Fruit fly (Drosophila melanogaster) whole organism, embryonic: Measurements from ENCODE around the gene CG43093.

Experiments used
- Antp ChIP-seq: fragments of 200-800 bp; sonication (Bioruptor generic); optimal IDR thresholded peaks from 3 replicates; lab custom pipeline; 2016; ENCODE audit warnings: missing biosample characterization, missing genetic modification characterization
- BEAF-32 ChIP-seq: fragments of 200-800 bp; sonication (Bioruptor generic); optimal IDR thresholded peaks from 3 replicates; lab custom pipeline; 2017; ENCODE audit warnings: missing biosample characterization, missing genetic modification characterization, mild to moderate bottlenecking, moderate library complexity, missing genetic modification reagents
- Blimp-1 ChIP-seq: fragments of 200-800 bp; sonication (Bioruptor generic); optimal IDR thresholded peaks from 3 replicates; lab custom pipeline; 2018; ENCODE audit warnings: missing biosample characterization, missing genetic modification characterization, mild to moderate bottlenecking, moderate library complexity, missing genetic modification reagents
- CG10147 ChIP-seq: fragments of 200-800 bp; sonication (Bioruptor generic); optimal IDR thresholded peaks from 2 replicates; lab custom pipeline; 2019; ENCODE audit warnings: missing biosample characterization, mild to moderate bottlenecking, missing genetic modification characterization, moderate library complexity
- CG10267 ChIP-seq: fragments of 200-800 bp; sonication (Bioruptor generic); optimal IDR thresholded peaks from 2 replicates; lab custom pipeline; 2018; ENCODE audit warnings: missing biosample characterization, mild to moderate bottlenecking, missing genetic modification characterization, moderate library complexity
- CG10366 ChIP-seq: fragments of 200-800 bp; sonication (Bioruptor generic); IDR thresholded peaks from 2 replicates; pipeline ENCODE4 v1.3.6; 2022; ENCODE audit warnings: missing biosample characterization, missing genetic modification characterization
- CG10462 ChIP-seq: fragments of 200-800 bp; sonication (Bioruptor generic); optimal IDR thresholded peaks from 2 replicates; lab custom pipeline; 2016; ENCODE audit warnings: missing biosample characterization, missing genetic modification characterization
- CG10959 ChIP-seq: fragments of 200-800 bp; sonication (Bioruptor generic); IDR thresholded peaks from 2 replicates; pipeline ENCODE4 v1.3.6; 2022; ENCODE audit warnings: missing biosample characterization, missing genetic modification characterization
- CG12219 ChIP-seq: fragments of 200-800 bp; sonication (Bioruptor generic); optimal IDR thresholded peaks from 3 replicates; lab custom pipeline; 2018; ENCODE audit warnings: missing biosample characterization, mild to moderate bottlenecking, missing genetic modification characterization
- CG15011 ChIP-seq: fragments of 200-800 bp; sonication (Bioruptor generic); optimal IDR thresholded peaks from 3 replicates; lab custom pipeline; 2018; ENCODE audit warnings: missing biosample characterization, mild to moderate bottlenecking, missing genetic modification characterization
- CG1603 ChIP-seq: fragments of 200-800 bp; sonication (Bioruptor generic); optimal IDR thresholded peaks from 2 replicates; lab custom pipeline; 2019; ENCODE audit warnings: missing biosample characterization, mild to moderate bottlenecking, missing genetic modification characterization, moderate library complexity
- CG17912 ChIP-seq: fragments of 200-800 bp; sonication (Bioruptor generic); optimal IDR thresholded peaks from 2 replicates; lab custom pipeline; 2018; ENCODE audit warnings: missing biosample characterization, mild to moderate bottlenecking, missing genetic modification characterization
- CG2116 ChIP-seq: fragments of 200-800 bp; sonication (Bioruptor generic); optimal IDR thresholded peaks from 3 replicates; lab custom pipeline; 2018; ENCODE audit warnings: missing biosample characterization, mild to moderate bottlenecking, missing genetic modification characterization
- CG2199 ChIP-seq: fragments of 200-800 bp; sonication (Bioruptor generic); IDR thresholded peaks from 3 replicates; pipeline ENCODE4 v1.3.6; 2022; ENCODE audit warnings: missing biosample characterization, missing genetic modification characterization
- CG31224 ChIP-seq: fragments of 200-800 bp; sonication (Bioruptor generic); IDR thresholded peaks from 2 replicates; pipeline ENCODE4 v1.3.6; 2022; ENCODE audit warnings: missing biosample characterization, missing genetic modification characterization
- CG32532 ChIP-seq: fragments of 200-800 bp; sonication (Bioruptor generic); IDR thresholded peaks from 2 replicates; pipeline ENCODE4 v1.3.6; 2022; ENCODE audit warnings: missing biosample characterization, missing genetic modification characterization
- CG34224 ChIP-seq: fragments of 200-800 bp; sonication (Bioruptor generic); IDR thresholded peaks from 3 replicates; pipeline ENCODE4 v1.3.6; 2022; ENCODE audit warnings: missing biosample characterization, missing genetic modification characterization; ENCODE audit not compliant: partially characterized antibody
- CG4730 ChIP-seq: fragments of 200-800 bp; sonication (Bioruptor generic); IDR thresholded peaks from 2 replicates; pipeline ENCODE4 v1.3.6; 2022; ENCODE audit warnings: missing biosample characterization, missing genetic modification characterization
- CG8359 ChIP-seq: fragments of 200-800 bp; sonication (Bioruptor generic); optimal IDR thresholded peaks from 2 replicates; lab custom pipeline; 2017; ENCODE audit warnings: missing biosample characterization, mild to moderate bottlenecking, missing genetic modification characterization, borderline replicate concordance
- CG8924 ChIP-seq: fragments of 200-800 bp; optimal IDR thresholded peaks from 3 replicates; lab custom pipeline; 2019; ENCODE audit warnings: missing biosample characterization, mild to moderate bottlenecking, missing genetic modification characterization, moderate library complexity
- D ChIP-seq, 2 experiments: fragments of 200-800 bp in 1 of 2; fragments of >200 bp in 1 of 2; sonication (Bioruptor generic) in 1 of 2; optimal IDR thresholded peaks; 2 replicates in 1 of 2; 3 replicates in 1 of 2; lab custom pipeline; 2017; ENCODE audit warnings: mild to moderate bottlenecking in 1 of 2, missing biosample characterization in 1 of 2, missing genetic modification characterization in 1 of 2, missing genetic modification reagents in 1 of 2
- Drgx ChIP-seq: fragments of 200-800 bp; sonication (Bioruptor generic); IDR thresholded peaks from 2 replicates; pipeline ENCODE4 v1.3.6; 2022; ENCODE audit warnings: missing biosample characterization, missing genetic modification characterization
- E2f2 ChIP-seq: fragments of 200-800 bp; sonication (Bioruptor generic); IDR thresholded peaks from 2 replicates; pipeline ENCODE4 v1.3.6; 2022; ENCODE audit warnings: missing biosample characterization, missing genetic modification characterization
- HLHmδ ChIP-seq: fragments of 200-800 bp; sonication (Bioruptor generic); optimal IDR thresholded peaks from 2 replicates; lab custom pipeline; 2018; ENCODE audit warnings: missing biosample characterization, mild to moderate bottlenecking, missing genetic modification characterization, moderate library complexity
- Meics ChIP-seq: fragments of 200-800 bp; sonication (Bioruptor generic); optimal IDR thresholded peaks from 2 replicates; lab custom pipeline; 2017; ENCODE audit warnings: missing biosample characterization, mild to moderate bottlenecking, missing genetic modification characterization
- Neu2 ChIP-seq: fragments of 200-800 bp; sonication (Bioruptor generic); optimal IDR thresholded peaks from 3 replicates; lab custom pipeline; 2016; ENCODE audit warnings: missing biosample characterization, missing genetic modification characterization, borderline replicate concordance
- NfI ChIP-seq: fragments of 200-800 bp; sonication (Bioruptor generic); optimal IDR thresholded peaks from 3 replicates; lab custom pipeline; 2018; ENCODE audit warnings: missing biosample characterization, mild to moderate bottlenecking, missing genetic modification characterization, moderate library complexity
- Oaz ChIP-seq: fragments of 200-800 bp; sonication (Bioruptor generic); IDR thresholded peaks from 2 replicates; pipeline ENCODE4 v1.3.6; 2022; ENCODE audit warnings: missing biosample characterization, missing genetic modification characterization
- Opbp ChIP-seq: fragments of 200-800 bp; sonication (Bioruptor generic); IDR thresholded peaks from 3 replicates; pipeline ENCODE4 v1.3.6; 2022; ENCODE audit warnings: missing biosample characterization, missing genetic modification characterization; ENCODE audit not compliant: partially characterized antibody
- Rfx ChIP-seq: fragments of 200-800 bp; sonication (Bioruptor generic); IDR thresholded peaks from 2 replicates; pipeline ENCODE4 v1.3.6; 2022; ENCODE audit warnings: missing biosample characterization, missing genetic modification characterization
- Rx ChIP-seq: fragments of 200-800 bp; sonication (Bioruptor generic); IDR thresholded peaks from 2 replicates; pipeline ENCODE4 v1.3.6; 2022; ENCODE audit warnings: missing biosample characterization, missing genetic modification characterization
- Spps ChIP-seq: fragments of 200-800 bp; sonication (Bioruptor generic); optimal IDR thresholded peaks from 2 replicates; lab custom pipeline; 2018; ENCODE audit warnings: missing biosample characterization, mild to moderate bottlenecking, missing genetic modification characterization
- chinmo ChIP-seq: fragments of 200-800 bp; sonication (Bioruptor generic); IDR thresholded peaks from 4 replicates; pipeline ENCODE4 v1.3.6; 2022; ENCODE audit warnings: missing biosample characterization, missing genetic modification characterization; ENCODE audit not compliant: partially characterized antibody
- crol ChIP-seq: fragments of 200-800 bp; sonication (Bioruptor generic); IDR thresholded peaks from 2 replicates; pipeline ENCODE4 v1.3.6; 2022; ENCODE audit warnings: missing biosample characterization, missing genetic modification characterization
- crp ChIP-seq, 2 experiments: fragments of 200-800 bp; sonication (Bioruptor generic); optimal IDR thresholded peaks; 2 replicates in 1 of 2; 3 replicates in 1 of 2; lab custom pipeline; 2017; ENCODE audit warnings: missing biosample characterization in 2 of 2, missing genetic modification characterization in 2 of 2, mild to moderate bottlenecking in 1 of 2, moderate library complexity in 1 of 2
- gcm ChIP-seq: fragments of 200-800 bp; sonication (Bioruptor generic); optimal IDR thresholded peaks from 2 replicates; lab custom pipeline; 2019; ENCODE audit warnings: missing biosample characterization, mild to moderate bottlenecking, missing genetic modification characterization, moderate library complexity
- hb ChIP-seq: fragments of 200-800 bp; sonication (Bioruptor generic); IDR thresholded peaks from 3 replicates; pipeline ENCODE4 v1.3.6; 2022; ENCODE audit warnings: missing biosample characterization, missing genetic modification characterization; ENCODE audit not compliant: partially characterized antibody
- hth ChIP-seq: fragments of >200 bp; optimal IDR thresholded peaks from 2 replicates; lab custom pipeline; 2017; ENCODE audit warnings: inconsistent platforms
- onecut ChIP-seq: fragments of 200-800 bp; sonication (Bioruptor generic); IDR thresholded peaks from 2 replicates; pipeline ENCODE4 v1.3.6; 2022; ENCODE audit warnings: missing biosample characterization, missing genetic modification characterization
- p53 ChIP-seq: fragments of 200-800 bp; sonication (Bioruptor generic); optimal IDR thresholded peaks from 2 replicates; lab custom pipeline; 2016; ENCODE audit warnings: missing biosample characterization, missing genetic modification characterization
- row ChIP-seq: fragments of 200-800 bp; sonication (Bioruptor generic); IDR thresholded peaks from 3 replicates; pipeline ENCODE4 v1.3.6; 2022; ENCODE audit warnings: missing biosample characterization, missing genetic modification characterization
- scrt ChIP-seq: fragments of 200-800 bp; sonication (Bioruptor generic); optimal IDR thresholded peaks from 2 replicates; lab custom pipeline; 2018; ENCODE audit warnings: missing biosample characterization, mild to moderate bottlenecking, missing genetic modification characterization, moderate library complexity
- sens ChIP-seq: fragments of 200-800 bp; sonication (Bioruptor generic); peaks from one replicate; lab custom pipeline; 2016; ENCODE audit warnings: missing biosample characterization, missing genetic modification characterization
- sug ChIP-seq: fragments of 200-800 bp; optimal IDR thresholded peaks from 2 replicates; lab custom pipeline; 2019; ENCODE audit warnings: missing biosample characterization, mild to moderate bottlenecking, missing genetic modification characterization, moderate library complexity
- tgo ChIP-seq: fragments of 200-800 bp; sonication (Bioruptor generic); IDR thresholded peaks from 3 replicates; pipeline ENCODE4 v1.3.6; 2022; ENCODE audit warnings: missing biosample characterization, missing genetic modification characterization
- tx ChIP-seq: fragments of 200-800 bp; sonication (Bioruptor generic); optimal IDR thresholded peaks from 2 replicates; lab custom pipeline; 2016; ENCODE audit warnings: missing biosample characterization, missing genetic modification characterization
- yki ChIP-seq: fragments of >200 bp; optimal IDR thresholded peaks from 3 replicates; lab custom pipeline; 2018
- zen2 ChIP-seq: fragments of 200-800 bp; sonication (Bioruptor generic); IDR thresholded peaks from 3 replicates; pipeline ENCODE4 v1.3.6; 2022; ENCODE audit warnings: missing biosample characterization, missing genetic modification characterization; ENCODE audit not compliant: partially characterized antibody

Gene CG43093

DNA sequence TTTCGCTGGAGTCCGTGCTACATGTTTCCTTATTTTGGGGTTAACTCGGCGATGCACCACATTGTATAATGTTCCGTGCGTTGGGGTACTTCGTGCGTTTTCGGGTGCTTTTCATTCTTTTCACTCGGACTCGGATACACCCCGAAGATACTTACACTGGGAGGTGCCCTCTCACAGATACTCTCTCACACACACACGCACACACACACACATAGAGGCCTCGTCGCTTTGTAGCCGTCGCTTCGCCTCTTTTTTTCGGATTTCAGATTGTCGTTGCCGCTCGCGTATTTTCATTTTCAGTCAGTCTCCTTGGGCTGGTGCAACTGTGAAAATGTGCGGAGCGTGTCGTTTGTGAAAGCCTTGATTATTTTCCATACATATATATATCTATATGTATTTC lies 11.3 kb upstream of the CG43093 start (continued):
- no peak for TF ChIP-seq Meics (GFP tag; lab: Kevin White, UChicago)
- peak; percentile 53 for TF ChIP-seq onecut (GFP tag; lab: Robert Waterston, UW)
- 0 out of 3 replicates have a peak, but pooled peaks have one; percentile 37 for TF ChIP-seq zen2 (GFP tag; lab: Robert Waterston, UW)
- peak; percentile 49 for TF ChIP-seq CG10147 (GFP tag; lab: Kevin White, UChicago)
- TF ChIP-seq CG8924, result peak; percentile 9
- TF ChIP-seq CG34224 (GFP tag; lab: Robert Waterston, UW), result 0 out of 3 replicates have a peak, but pooled peaks have one; percentile 9
- peak; percentile 33 for TF ChIP-seq E2f2 (GFP tag; lab: Robert Waterston, UW)
- TF ChIP-seq NfI (GFP tag; lab: Kevin White, UChicago), result peak; percentile 29
- TF ChIP-seq tgo (GFP tag; lab: Robert Waterston, UW), result no peak

dm6 chr3R:22780135-22780534 lies 10.0 kb upstream of the CG43093 start:
- TF ChIP-seq CG17912 (GFP tag; lab: Kevin White, UChicago), result no peak
- TF ChIP-seq sug (tag; lab: Kevin White, UChicago), result peak; percentile 44
- no peak for TF ChIP-seq Antp (GFP tag; lab: Kevin White, UChicago)
- TF ChIP-seq Rfx (GFP tag; lab: Robert Waterston, UW), result no peak
- TF ChIP-seq CG31224 (GFP tag; lab: Robert Waterston, UW), result no peak
- TF ChIP-seq gcm (GFP tag; lab: Kevin White, UChicago), result peak; percentile 35
- no peak for TF ChIP-seq yki (lab: Kevin White, UChicago)
- no peak for TF ChIP-seq CG12219 (GFP tag; lab: Kevin White, UChicago)
- no peak for TF ChIP-seq CG10462 (GFP tag; lab: Kevin White, UChicago)
- TF ChIP-seq Drgx (GFP tag; lab: Robert Waterston, UW), result 0 out of 2 replicates have a peak, but pooled peaks have one; percentile 33
- peak; percentile 35; the same call in 1 of the 2 replicates for TF ChIP-seq CG10366 (GFP tag; lab: Robert Waterston, UW)
- TF ChIP-seq CG10267 (tag; lab: Kevin White, UChicago), result no peak
- TF ChIP-seq HLHmδ (GFP tag; lab: Kevin White, UChicago), result peak; percentile 34
- TF ChIP-seq Spps, result no peak
- TF ChIP-seq scrt (GFP tag; lab: Kevin White, UChicago), result no peak
- TF ChIP-seq Opbp, result no peak
- TF ChIP-seq CG8359 (GFP tag; lab: Kevin White, UChicago), result no peak
- TF ChIP-seq Oaz (GFP tag; lab: Robert Waterston, UW), result no peak
- TF ChIP-seq CG32532 (GFP tag; lab: Robert Waterston, UW), result 0 out of 2 replicates have a peak, but pooled peaks have one; percentile 28
- TF ChIP-seq CG4730 (GFP tag; lab: Robert Waterston, UW), result no peak
- peak; percentile 12 for TF ChIP-seq Blimp-1
- peak; percentile 55 for TF ChIP-seq sens
- no peak for TF ChIP-seq hth
- TF ChIP-seq CG10959 (GFP tag; lab: Robert Waterston, UW), result no peak
- TF ChIP-seq Neu2 (GFP tag; lab: Kevin White, UChicago), result no peak
- TF ChIP-seq CG1603 (tag; lab: Kevin White, UChicago), result no peak
- 0 out of 2 replicates have a peak, but pooled peaks have one; percentile 22 for TF ChIP-seq crol (GFP tag; lab: Robert Waterston, UW)
- 0 out of 3 replicates have a peak, but pooled peaks have one; percentile 13 for TF ChIP-seq row (GFP tag; lab: Robert Waterston, UW)
- TF ChIP-seq crp (GFP tag; optimal IDR thresholded peaks at IDR 0.05; lab: Kevin White, UChicago), result peak in 1 of 2 experiments; percentile 12
- no peak for TF ChIP-seq p53 (GFP tag; lab: Kevin White, UChicago)
- TF ChIP-seq hb (GFP tag; lab: Robert Waterston, UW), result no peak
- TF ChIP-seq BEAF-32, result no peak
- TF ChIP-seq CG2116, result no peak
- TF ChIP-seq CG2199 (GFP tag; lab: Robert Waterston, UW), result 0 out of 3 replicates have a peak, but pooled peaks have one; percentile 26
- TF ChIP-seq D (optimal IDR thresholded peaks at IDR 0.05; lab: Kevin White, UChicago), result no peak
- peak; percentile 28 for TF ChIP-seq D (GFP tag; optimal IDR thresholded peaks at IDR 0.05; lab: Kevin White, UChicago)
- no peak for TF ChIP-seq tx (GFP tag; lab: Kevin White, UChicago)
- TF ChIP-seq CG15011 (GFP tag; lab: Kevin White, UChicago), result no peak
- TF ChIP-seq Rx (GFP tag; lab: Robert Waterston, UW), result no peak
- 0 out of 4 replicates have a peak, but pooled peaks have one; percentile 41 for TF ChIP-seq chinmo
